Fruit fly (Drosophila melanogaster) whole organism, prepupa: ENCODE results near the gene NPF.
A peak's percentile ranks its signal among the peaks of the same experiment; 100 is the strongest.

Experiments used
- CG10631 ChIP-seq: fragments of 200-800 bp; sonication (Bioruptor generic); optimal IDR thresholded peaks from 2 replicates; lab custom pipeline; 2016; ENCODE audit warnings: missing biosample characterization, missing genetic modification characterization
- CG11294 ChIP-seq: fragments of 200-800 bp; sonication (Bioruptor generic); IDR thresholded peaks from 2 replicates; pipeline ENCODE4 v1.3.6; 2022; ENCODE audit warnings: missing biosample characterization, missing genetic modification characterization
- CG11762 ChIP-seq: fragments of 200-800 bp; sonication (Bioruptor generic); optimal IDR thresholded peaks from 3 replicates; lab custom pipeline; 2016; ENCODE audit warnings: missing biosample characterization, missing genetic modification characterization; ENCODE audit not compliant: insufficient read depth
- CG11902 ChIP-seq: fragments of 200-800 bp; sonication (Bioruptor generic); optimal IDR thresholded peaks from 3 replicates; lab custom pipeline; 2016; ENCODE audit warnings: missing biosample characterization, missing genetic modification characterization
- CG15336 ChIP-seq: fragments of 200-800 bp; sonication (Bioruptor generic); IDR thresholded peaks from 2 replicates; pipeline ENCODE4 v1.3.6; 2022; ENCODE audit warnings: missing biosample characterization, missing genetic modification characterization
- CG3032 ChIP-seq: fragments of 200-800 bp; optimal IDR thresholded peaks from 2 replicates; lab custom pipeline; 2019; ENCODE audit warnings: missing biosample characterization, mild to moderate bottlenecking, missing genetic modification characterization, moderate library complexity
- CG31627 ChIP-seq: fragments of 200-800 bp; sonication (Bioruptor generic); optimal IDR thresholded peaks from 3 replicates; lab custom pipeline; 2016; ENCODE audit warnings: missing biosample characterization, missing genetic modification characterization
- CG32006 ChIP-seq: fragments of 200-800 bp; sonication (Bioruptor generic); optimal IDR thresholded peaks from 3 replicates; lab custom pipeline; 2017; ENCODE audit warnings: missing biosample characterization, mild to moderate bottlenecking, missing genetic modification characterization
- CG34406 ChIP-seq: fragments of 200-800 bp; sonication (Bioruptor generic); optimal IDR thresholded peaks from 3 replicates; lab custom pipeline; 2016; ENCODE audit warnings: missing biosample characterization, missing genetic modification characterization
- CG6792 ChIP-seq: fragments of 200-800 bp; sonication (Bioruptor generic); optimal IDR thresholded peaks from 3 replicates; lab custom pipeline; 2016; ENCODE audit warnings: missing biosample characterization, missing genetic modification characterization
- CG6808 ChIP-seq: fragments of 200-800 bp; sonication (Bioruptor generic); optimal IDR thresholded peaks from 3 replicates; lab custom pipeline; 2017; ENCODE audit warnings: missing biosample characterization, missing genetic modification characterization, mild to moderate bottlenecking, moderate library complexity, missing genetic modification reagents
- CG6854 ChIP-seq: fragments of 200-800 bp; sonication (Bioruptor generic); optimal IDR thresholded peaks from 2 replicates; lab custom pipeline; 2017; ENCODE audit warnings: missing biosample characterization, mild to moderate bottlenecking, missing genetic modification characterization
- CG8119 ChIP-seq: fragments of 200-800 bp; sonication (Bioruptor generic); IDR thresholded peaks from 3 replicates; pipeline ENCODE4 v1.3.6; 2022; ENCODE audit warnings: missing biosample characterization, missing genetic modification characterization
- CG9139 ChIP-seq: fragments of 200-800 bp; sonication (Bioruptor generic); optimal IDR thresholded peaks from 3 replicates; lab custom pipeline; 2017; ENCODE audit warnings: missing biosample characterization, mild to moderate bottlenecking, missing genetic modification characterization
- Eip78C ChIP-seq: fragments of 200-800 bp; sonication (Bioruptor generic); peaks from one replicate; lab custom pipeline; 2016; ENCODE audit warnings: missing biosample characterization, missing genetic modification characterization
- Ets21C ChIP-seq: fragments of 200-800 bp; sonication (Bioruptor generic); optimal IDR thresholded peaks from 3 replicates; lab custom pipeline; 2016; ENCODE audit warnings: missing biosample characterization, missing genetic modification characterization
- Ets96B ChIP-seq: fragments of 200-800 bp; optimal IDR thresholded peaks from 2 replicates; lab custom pipeline; 2019; ENCODE audit warnings: missing biosample characterization, mild to moderate bottlenecking, missing genetic modification characterization, moderate library complexity
- Gug ChIP-seq: fragments of 200-800 bp; sonication (Bioruptor generic); IDR thresholded peaks from 2 replicates; pipeline ENCODE4 v1.3.6; 2022; ENCODE audit warnings: missing biosample characterization, missing genetic modification characterization
- Hr38 ChIP-seq: sonication (Bioruptor generic); optimal IDR thresholded peaks from 2 replicates; lab custom pipeline; 2016; ENCODE audit warnings: missing biosample characterization, missing genetic modification characterization
- OdsH ChIP-seq: fragments of 200-800 bp; sonication (Bioruptor generic); optimal IDR thresholded peaks from 3 replicates; lab custom pipeline; 2016; ENCODE audit warnings: missing biosample characterization, missing genetic modification characterization
- Sox102F ChIP-seq: fragments of 200-800 bp; sonication (Bioruptor generic); optimal IDR thresholded peaks from 2 replicates; lab custom pipeline; 2016; ENCODE audit warnings: missing biosample characterization, mild to moderate bottlenecking, missing genetic modification characterization
- Sox14 ChIP-seq: fragments of 200-800 bp; sonication (Bioruptor generic); optimal IDR thresholded peaks from 3 replicates; lab custom pipeline; 2016; ENCODE audit warnings: missing biosample characterization, missing genetic modification characterization
- Sox15 ChIP-seq: fragments of 200-800 bp; sonication (Bioruptor generic); optimal IDR thresholded peaks from 3 replicates; lab custom pipeline; 2016; ENCODE audit warnings: missing biosample characterization, missing genetic modification characterization
- cyc ChIP-seq: fragments of 200-800 bp; sonication (Bioruptor generic); optimal IDR thresholded peaks from 3 replicates; lab custom pipeline; 2016; ENCODE audit warnings: missing biosample characterization, missing genetic modification characterization
- dac ChIP-seq: fragments of 200-800 bp; sonication (Bioruptor generic); optimal IDR thresholded peaks from 2 replicates; lab custom pipeline; 2017; ENCODE audit warnings: missing biosample characterization, mild to moderate bottlenecking, missing genetic modification characterization
- dsx ChIP-seq: fragments of 200-800 bp; optimal IDR thresholded peaks from 3 replicates; lab custom pipeline; 2019; ENCODE audit warnings: missing biosample characterization, mild to moderate bottlenecking, missing genetic modification characterization, moderate library complexity; ENCODE audit not compliant: poor library complexity, severe bottlenecking
- esn ChIP-seq: fragments of 200-800 bp; sonication (Bioruptor generic); optimal IDR thresholded peaks from 2 replicates; lab custom pipeline; 2016; ENCODE audit warnings: missing biosample characterization, mild to moderate bottlenecking, missing genetic modification characterization, moderate library complexity
- fd59A ChIP-seq: fragments of 200-800 bp; sonication (Bioruptor generic); optimal IDR thresholded peaks from 2 replicates; lab custom pipeline; 2017; ENCODE audit warnings: missing biosample characterization, mild to moderate bottlenecking, missing genetic modification characterization, missing genetic modification reagents
- fkh ChIP-seq: fragments of 200-800 bp; sonication (Bioruptor generic); optimal IDR thresholded peaks from 3 replicates; lab custom pipeline; 2017; ENCODE audit warnings: missing biosample characterization, mild to moderate bottlenecking, missing genetic modification characterization, moderate library complexity
- lz ChIP-seq: fragments of 200-800 bp; sonication (Bioruptor generic); optimal IDR thresholded peaks from 3 replicates; lab custom pipeline; 2016; ENCODE audit warnings: missing biosample characterization, missing genetic modification characterization
- pdm3 ChIP-seq: fragments of 200-800 bp; sonication (Bioruptor generic); optimal IDR thresholded peaks from 3 replicates; lab custom pipeline; 2016; ENCODE audit warnings: missing biosample characterization, missing genetic modification characterization
- salr ChIP-seq, 2 experiments: fragments of 200-800 bp; sonication (Bioruptor generic); optimal IDR thresholded peaks; 3 replicates each; lab custom pipeline; 2016 to 2018; ENCODE audit warnings: missing biosample characterization in 2 of 2, missing genetic modification characterization in 2 of 2, mild to moderate bottlenecking in 1 of 2
- spab ChIP-seq: fragments of 200-800 bp; sonication (Bioruptor generic); optimal IDR thresholded peaks from 2 replicates; lab custom pipeline; 2017; ENCODE audit warnings: missing biosample characterization, mild to moderate bottlenecking, missing genetic modification characterization, missing genetic modification reagents
- ss ChIP-seq, 2 experiments: fragments of 200-800 bp; sonication (Bioruptor generic); optimal IDR thresholded peaks; 2 replicates in 1 of 2; 3 replicates in 1 of 2; lab custom pipeline; 2017 to 2018; ENCODE audit warnings: mild to moderate bottlenecking in 2 of 2, missing biosample characterization in 2 of 2, missing genetic modification characterization in 2 of 2, moderate library complexity in 1 of 2
- svp ChIP-seq: fragments of 200-800 bp; sonication (Bioruptor generic); peaks from one replicate; lab custom pipeline; 2016; ENCODE audit warnings: missing biosample characterization, missing genetic modification characterization
- topi ChIP-seq: fragments of 200-800 bp; sonication (Bioruptor generic); optimal IDR thresholded peaks from 3 replicates; lab custom pipeline; 2016; ENCODE audit warnings: missing biosample characterization, missing genetic modification characterization

The NPF gene

dm6 chr3R:16640005-16640408 is 31.0 kb downstream of the NPF start, which contains the start of gene nonA-l:
nonA-l (plus strand) TSS chr3R:16640205.
- TF ChIP-seq Ets21C (no peak), svp (GFP tag; lab: Kevin White, UChicago) (no peak), dac (GFP tag; lab: Kevin White, UChicago) (no peak), salr (GFP tag; optimal IDR thresholded peaks at IDR 0.05; lab: Kevin White, UChicago) (no peak), Sox102F (no peak)

DNA sequence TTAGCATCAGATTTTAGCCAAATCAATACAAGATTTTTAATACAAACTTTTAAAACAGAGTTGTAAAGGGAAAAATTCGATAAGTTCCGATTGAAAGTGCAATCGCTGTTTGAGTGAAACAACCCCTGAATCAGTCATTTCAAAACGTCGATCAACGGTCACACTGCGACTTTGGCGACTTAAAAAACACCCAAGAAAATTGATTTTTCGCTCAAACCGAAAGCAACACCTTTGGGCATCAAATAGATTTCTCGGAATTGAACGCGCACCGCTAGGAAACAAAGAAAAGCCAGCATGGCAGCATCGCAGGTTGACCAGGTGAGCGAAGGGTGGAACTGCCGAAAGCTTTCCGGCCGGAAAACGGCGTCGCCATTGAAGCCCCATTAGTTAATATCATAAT is 34.6 kb downstream of the NPF start, which contains the start of gene Arl6IP1:
Gene Arl6IP1 (plus strand): TSS at position 15 of the 400 bp plus-strand sequence.
- TF ChIP-seq spab (no peak), pdm3 (GFP tag; lab: Kevin White, UChicago) (no peak), CG9139 (no peak)

DNA sequence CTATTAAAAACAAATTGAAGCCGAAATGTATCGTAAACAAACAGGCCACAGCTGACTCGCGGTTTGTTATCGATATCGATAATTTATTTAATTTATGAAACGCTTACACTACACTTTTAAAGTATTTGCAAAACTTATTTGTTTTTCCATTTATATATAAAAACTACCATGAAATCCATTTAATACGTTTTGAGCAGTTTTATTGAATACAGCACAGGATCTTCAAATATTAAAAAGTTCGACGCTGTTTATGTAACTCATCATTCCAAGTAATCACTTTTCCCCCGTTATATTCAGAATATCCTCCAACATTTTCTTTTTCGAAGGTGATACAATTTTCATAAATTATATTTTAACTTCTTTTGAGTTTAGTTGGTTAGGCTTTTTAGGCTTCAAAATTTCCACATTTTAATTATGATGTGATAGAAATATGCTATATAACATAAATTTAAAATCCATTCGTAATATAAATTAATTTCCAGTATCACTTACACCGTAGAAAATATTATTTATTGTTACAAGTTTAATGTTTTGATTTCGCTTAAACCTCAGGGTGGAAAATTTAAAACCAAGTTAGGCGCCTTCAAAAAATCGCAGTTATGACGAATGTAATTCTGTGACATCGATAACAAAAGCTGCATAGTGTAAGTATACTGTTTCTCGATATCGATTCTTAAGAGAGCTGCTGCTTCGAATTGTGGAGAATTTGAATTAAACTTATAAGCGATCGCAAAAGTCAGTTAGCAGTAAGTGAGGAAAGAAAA is 38.1 kb downstream of the NPF start, which contains the start of the genes CG10324 and CCT3:
Gene CG10324 (minus strand): TSS at position 53 of the 764 bp plus-strand sequence.
Gene CCT3 (plus strand): TSS at position 654 of the 764 bp plus-strand sequence.
- TF ChIP-seq Eip78C (GFP tag; lab: Kevin White, UChicago) (peak; percentile 91), CG10631 (no peak), spab (no peak), OdsH (GFP tag; lab: Kevin White, UChicago) (no peak), fd59A (GFP tag; lab: Kevin White, UChicago) (no peak), CG31627 (GFP tag; lab: Kevin White, UChicago) (peak; percentile 66), CG15336 (GFP tag; lab: Robert Waterston, UW) (peak; percentile 45), esn (GFP tag; lab: Kevin White, UChicago) (peak; percentile 70), cyc (GFP tag; lab: Kevin White, UChicago) (peak; percentile 62), topi (GFP tag; lab: Kevin White, UChicago) (peak; percentile 68), CG3032 (peak; percentile 77), Sox15 (GFP tag; lab: Kevin White, UChicago) (peak; percentile 59), CG11762 (GFP tag; lab: Kevin White, UChicago) (peak; percentile 53), Ets96B (peak; percentile 50), dac (GFP tag; lab: Kevin White, UChicago) (no peak), ss (GFP tag; optimal IDR thresholded peaks at IDR 0.05; lab: Kevin White, UChicago) (peak in 1 of 2 experiments; percentile 0), CG11902 (GFP tag; lab: Kevin White, UChicago) (peak; percentile 39), Sox14 (GFP tag; lab: Kevin White, UChicago) (peak; percentile 60), CG11294 (peak; percentile 49; the same call in 1 of the 2 replicates), dsx (GFP tag; lab: Kevin White, UChicago) (no peak), fkh (GFP tag; lab: Kevin White, UChicago) (peak; percentile 52), Gug (GFP tag; lab: Robert Waterston, UW) (peak; percentile 56), lz (GFP tag; lab: Kevin White, UChicago) (peak; percentile 69), CG34406 (GFP tag; lab: Kevin White, UChicago) (no peak), CG6792 (GFP tag; lab: Kevin White, UChicago) (peak; percentile 49), CG8119 (GFP tag; lab: Robert Waterston, UW) (peak; percentile 65; the same call in 2 of the 3 replicates)

- TF ChIP-seq CG32006 (no peak), CG6854 (GFP tag; lab: Kevin White, UChicago) (peak; percentile 53), OdsH (GFP tag; lab: Kevin White, UChicago) (no peak), CG6808 (GFP tag; lab: Kevin White, UChicago) (no peak), Hr38 (no peak), Sox14 (GFP tag; lab: Kevin White, UChicago) (no peak)
Observed at dm6 chr3R:16647716-16648016, 38.6 kb downstream of the NPF start.
